Worm (Caenorhabditis elegans) whole organism, dauer: ENCODE measurements around the gene cblc-1.

Source experiments
- unc-62 ChIP-seq: sonication (generic microtip); optimal IDR thresholded peaks from 2 replicates; lab custom pipeline; 2017; ENCODE audit warnings: missing biosample characterization, missing genetic modification reagents, missing genetic modification characterization

Gene cblc-1

ce11 chrII:4941050-4941449 is at the start of gene cblc-1:
Gene cblc-1 (minus strand): TSS chrII:4941150.
- no peak for TF ChIP-seq unc-62

- TF ChIP-seq unc-62, result no peak
Measured at ce11 chrII:4989802-4990201, 48.9 kb upstream of the cblc-1 start, which contains the start of gene T27F7.12. Gene T27F7.12 (plus strand): TSS chrII:4990102.

DNA sequence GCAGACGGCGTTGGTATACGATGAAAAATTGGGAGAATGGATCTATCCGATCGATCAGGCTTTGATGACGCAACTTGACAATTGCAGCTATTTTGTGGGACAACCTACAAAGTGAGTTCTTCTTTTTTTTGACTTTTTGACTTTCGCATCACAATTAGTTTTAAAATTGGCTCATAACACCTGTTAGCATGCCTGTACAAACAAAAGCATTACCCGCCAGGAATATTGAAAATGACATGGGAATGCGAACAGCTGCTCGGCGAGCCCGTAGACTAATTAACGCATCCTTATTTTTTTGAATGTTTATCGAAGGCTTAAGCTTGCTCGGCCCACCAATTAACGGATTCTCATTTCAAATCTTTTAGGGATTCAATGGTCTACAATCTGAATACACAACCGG is 46.3 kb upstream of the cblc-1 start:
- no peak for TF ChIP-seq unc-62

- TF ChIP-seq unc-62, result no peak
Measured at ce11 chrII:4986664-4987063, 45.7 kb upstream of the cblc-1 start.

DNA sequence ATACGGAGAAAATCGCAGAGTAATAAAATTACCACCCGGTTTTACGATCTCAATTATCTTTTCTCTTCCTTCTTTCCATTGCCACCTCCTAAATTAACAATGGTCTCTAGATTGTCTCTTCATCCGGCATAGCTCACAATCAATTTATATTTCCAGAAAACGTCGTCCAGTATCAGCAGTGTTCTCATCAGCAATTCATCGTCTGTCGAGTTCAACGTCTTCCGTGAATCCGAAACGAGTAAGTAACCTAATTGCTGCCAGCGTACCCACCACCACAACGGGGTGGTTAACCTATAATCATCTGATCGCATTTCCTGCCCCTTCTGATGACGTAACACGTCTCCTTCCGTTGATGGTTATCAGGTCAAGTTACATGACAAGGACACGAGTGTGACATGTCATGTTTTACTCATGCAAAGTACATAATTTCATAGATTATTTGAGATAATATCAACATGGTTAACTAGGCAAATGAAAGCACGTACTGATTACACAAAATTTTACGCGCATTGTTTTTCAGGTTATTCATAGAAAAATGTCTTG is 45.1 kb upstream of the cblc-1 start:
- no peak for TF ChIP-seq unc-62

ce11 chrII:4984151-4984550 is 43.2 kb upstream of the cblc-1 start:
- TF ChIP-seq unc-62, result no peak

DNA sequence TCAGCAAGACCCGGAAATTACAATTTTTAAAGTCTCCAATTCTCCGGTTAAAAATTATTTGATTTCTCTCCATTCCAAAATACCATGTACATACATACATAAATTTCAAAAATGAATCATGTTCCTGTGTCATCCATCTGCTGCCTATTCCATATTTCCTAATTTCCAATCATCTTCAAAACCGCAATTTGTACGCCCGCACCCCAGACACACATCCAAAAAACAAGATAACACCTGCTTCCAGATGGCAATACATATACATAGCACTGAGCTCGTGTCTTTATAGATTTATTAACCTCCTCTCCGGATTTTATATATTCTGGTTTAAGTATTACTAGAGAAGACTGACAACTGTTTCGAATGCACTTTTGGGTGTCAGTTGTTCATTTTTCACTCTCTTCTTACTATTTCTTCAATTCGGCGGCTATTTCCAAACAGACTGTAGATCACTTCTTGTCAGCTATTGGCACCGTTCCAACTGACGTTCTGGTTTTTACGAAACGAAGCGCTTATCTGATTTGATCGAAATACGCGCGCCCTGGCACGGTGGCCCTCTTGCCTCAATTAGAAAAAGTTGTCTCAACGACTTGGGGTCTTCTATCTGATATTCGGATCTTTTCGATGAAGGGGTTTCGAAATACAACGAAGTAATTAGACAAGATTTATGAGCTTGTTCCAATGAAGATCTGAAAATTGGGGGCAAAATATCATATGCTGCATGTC is 40.9 kb upstream of the cblc-1 start:
- TF ChIP-seq unc-62, result no peak

ce11 chrII:4975311-4975710 is 34.4 kb upstream of the cblc-1 start:
- no peak for TF ChIP-seq unc-62

- no peak for TF ChIP-seq unc-62
Measured at ce11 chrII:4974448-4974951, 33.5 kb upstream of the cblc-1 start.

DNA sequence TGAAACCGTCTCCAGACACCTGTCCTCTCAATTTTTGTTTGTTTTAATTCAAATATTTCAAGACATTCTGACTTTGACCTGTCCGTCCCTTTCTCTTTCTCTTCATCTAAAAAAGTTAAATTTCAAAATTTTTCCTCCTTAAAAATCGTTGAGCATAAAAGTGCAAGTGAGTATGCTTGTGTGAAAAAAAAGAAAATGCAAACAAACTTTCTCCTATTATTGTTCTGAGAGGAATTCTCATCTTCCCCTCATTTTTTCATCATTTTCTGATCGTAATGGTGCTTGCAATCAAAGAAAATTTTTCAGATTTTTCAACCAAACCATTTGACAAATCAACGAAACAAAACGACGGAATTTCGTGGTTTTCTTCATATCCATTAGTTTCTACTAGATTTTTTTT is 27.9 kb upstream of the cblc-1 start, which contains the start of gene shc-2:
Gene shc-2, plus strand, starts transcription at position 301 of the 400 bp plus-strand sequence.
- no peak for TF ChIP-seq unc-62

- no peak for TF ChIP-seq unc-62
Measured at ce11 chrII:4967636-4968035, 26.7 kb upstream of the cblc-1 start.

DNA sequence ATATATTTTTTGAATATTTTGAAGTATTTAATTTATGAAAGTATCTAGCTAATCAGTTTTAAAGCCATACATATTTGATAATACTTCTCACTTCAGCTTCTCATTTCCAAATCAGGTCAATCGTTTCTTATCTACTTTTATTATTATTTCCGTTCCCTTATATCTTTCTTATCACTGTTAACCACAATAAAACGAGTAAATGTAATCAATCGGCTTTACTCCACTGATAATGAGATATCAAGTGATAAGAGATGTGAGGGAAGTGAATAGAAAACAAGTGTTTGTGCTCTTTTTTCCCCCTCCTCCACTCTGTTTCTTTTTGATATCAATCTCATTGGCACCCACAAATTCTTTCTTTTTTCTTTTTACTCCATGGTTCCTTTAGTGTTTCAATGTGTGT is 25.6 kb upstream of the cblc-1 start:
- no peak for TF ChIP-seq unc-62

- TF ChIP-seq unc-62, result no peak
Measured at ce11 chrII:4960690-4961089, 19.7 kb upstream of the cblc-1 start.

DNA sequence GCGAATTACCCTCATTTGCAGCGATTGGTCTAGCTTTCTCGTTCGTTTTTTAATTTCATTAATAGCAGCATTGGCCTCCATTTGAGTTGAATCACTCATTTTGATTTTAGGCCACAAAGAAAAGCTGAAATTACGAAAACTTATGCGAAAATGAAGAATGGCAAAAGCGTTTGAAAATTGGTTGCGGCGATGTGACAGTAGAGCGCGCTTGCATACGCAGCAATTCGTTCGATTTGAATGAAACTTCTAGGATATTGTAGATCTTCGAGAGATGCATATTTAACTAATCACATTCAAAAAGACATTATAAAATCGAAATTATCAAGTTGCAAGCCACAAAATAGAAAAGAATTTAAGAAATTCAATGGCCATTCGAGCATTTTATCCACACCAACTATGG is 18.8 kb upstream of the cblc-1 start, which contains the start of gene ulp-2:
Gene ulp-2, minus strand, starts transcription at position 158 of the 400 bp plus-strand sequence.
- no peak for TF ChIP-seq unc-62

ce11 chrII:4955353-4955752 is 14.4 kb upstream of the cblc-1 start, which contains the start of gene pbs-3:
Gene pbs-3 (minus strand): TSS chrII:4955427.
- TF ChIP-seq unc-62, result no peak

DNA sequence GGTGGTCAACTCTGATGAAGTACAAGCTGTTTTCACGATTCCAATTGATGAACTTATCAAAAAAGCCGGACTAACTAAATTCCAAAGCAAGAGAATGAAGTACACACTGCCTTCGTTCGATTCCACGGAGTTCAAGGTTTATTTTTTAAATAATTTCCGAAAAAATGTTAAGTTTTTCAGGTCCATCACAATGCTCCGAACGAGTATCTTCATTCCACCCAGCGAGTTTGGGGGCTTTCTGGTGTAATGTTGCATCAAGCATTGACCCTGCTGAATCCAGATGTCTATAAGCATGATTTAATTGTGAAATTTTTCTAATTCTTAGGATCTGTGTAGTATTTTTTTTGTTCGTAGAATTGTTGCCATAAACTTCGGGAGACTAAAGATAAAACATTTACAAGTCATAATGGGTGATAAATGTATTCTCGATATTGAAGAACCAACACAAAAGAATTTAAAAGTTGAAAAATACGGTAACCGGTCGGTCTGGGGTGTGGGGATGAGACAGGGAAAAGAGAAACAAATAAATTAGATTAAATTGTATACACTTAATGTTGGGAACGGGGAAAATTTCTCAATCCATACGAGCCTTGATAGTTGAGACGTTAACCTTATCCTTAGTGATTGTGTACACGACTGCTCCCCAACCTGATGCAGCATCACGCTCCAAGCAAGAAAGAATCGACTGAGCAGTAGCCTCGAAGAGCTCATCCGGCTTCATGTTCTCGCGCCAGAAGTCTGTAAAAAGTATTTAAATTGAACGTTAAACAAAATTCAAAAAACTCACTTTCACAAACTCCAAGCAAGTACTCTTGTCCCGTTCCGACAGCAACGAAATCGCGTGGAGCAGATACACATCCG is 13.4 kb upstream of the cblc-1 start:
- no peak for TF ChIP-seq unc-62

DNA sequence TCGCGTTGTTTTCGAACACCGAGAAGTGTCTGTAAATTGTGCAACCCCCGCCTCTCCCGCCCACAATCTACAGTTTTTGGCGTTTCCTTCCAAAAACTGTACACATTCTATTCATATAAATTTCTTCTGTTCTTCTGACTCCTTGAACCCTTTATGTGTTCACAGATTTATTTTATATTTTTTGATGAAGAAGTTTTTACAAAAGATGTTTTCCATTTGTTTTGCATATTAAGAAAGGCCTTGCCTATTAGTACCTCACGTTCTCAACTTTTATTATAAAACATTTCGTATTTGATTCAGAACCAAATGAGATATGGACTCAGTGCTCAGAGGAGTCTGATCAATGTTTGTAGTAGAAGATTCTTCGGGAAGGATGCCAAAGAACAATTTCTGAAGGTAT is 12.3 kb upstream of the cblc-1 start, which contains the start of gene ndx-3:
Gene ndx-3, plus strand, starts transcription at position 301 of the 400 bp plus-strand sequence.
- no peak for TF ChIP-seq unc-62
